Worm (Caenorhabditis elegans) whole organism, L2 larva: ENCODE measurements around the gene kqt-3.

Experiments
- R02D3.7 ChIP-seq: fragments of 150-350 bp; optimal IDR thresholded peaks from 2 replicates; lab custom pipeline; 2014; ENCODE audit warnings: missing biosample characterization, missing genetic modification characterization
- ceh-82 ChIP-seq: fragments of 150-350 bp; optimal IDR thresholded peaks from 2 replicates; lab custom pipeline; 2014; ENCODE audit warnings: missing biosample characterization, missing genetic modification characterization
- mdl-1 ChIP-seq, 2 experiments: fragments of 150-350 bp in 1 of 2; sonication (generic microtip) in 1 of 2; optimal IDR thresholded peaks; 2 replicates each; lab custom pipeline; 2017; ENCODE audit warnings: missing biosample characterization in 2 of 2, missing genetic modification characterization in 2 of 2
- nhr-11 ChIP-seq: fragments of 150-350 bp; optimal IDR thresholded peaks from 2 replicates; lab custom pipeline; 2014; ENCODE audit warnings: missing biosample characterization, missing genetic modification characterization
- nhr-25 ChIP-seq: fragments of 150-350 bp; sonication (generic microtip); optimal IDR thresholded peaks from 3 replicates; lab custom pipeline; 2014; ENCODE audit warnings: missing biosample characterization, missing genetic modification characterization
- nhr-77 ChIP-seq: fragments of 150-350 bp; optimal IDR thresholded peaks from 2 replicates; lab custom pipeline; 2014; ENCODE audit warnings: missing biosample characterization, missing genetic modification characterization

- TF ChIP-seq nhr-77 (tag; lab: Kevin White, UChicago) (no peak), nhr-11 (tag; lab: Kevin White, UChicago) (no peak), nhr-25 (no peak), R02D3.7 (tag; lab: Kevin White, UChicago) (no peak), mdl-1 (tag; optimal IDR thresholded peaks at IDR 0.05; lab: Kevin White, UChicago) (no peak), ceh-82 (tag; lab: Kevin White, UChicago) (no peak)
These were observed 25.1 kb downstream of the kqt-3 start, which contains the start of gene sre-46 for ce11 chrII:13721218-13721617.
